Fruit fly (Drosophila melanogaster): Measurements from ENCODE around the gene Nf-YA.

The Nf-YA gene

DNA sequence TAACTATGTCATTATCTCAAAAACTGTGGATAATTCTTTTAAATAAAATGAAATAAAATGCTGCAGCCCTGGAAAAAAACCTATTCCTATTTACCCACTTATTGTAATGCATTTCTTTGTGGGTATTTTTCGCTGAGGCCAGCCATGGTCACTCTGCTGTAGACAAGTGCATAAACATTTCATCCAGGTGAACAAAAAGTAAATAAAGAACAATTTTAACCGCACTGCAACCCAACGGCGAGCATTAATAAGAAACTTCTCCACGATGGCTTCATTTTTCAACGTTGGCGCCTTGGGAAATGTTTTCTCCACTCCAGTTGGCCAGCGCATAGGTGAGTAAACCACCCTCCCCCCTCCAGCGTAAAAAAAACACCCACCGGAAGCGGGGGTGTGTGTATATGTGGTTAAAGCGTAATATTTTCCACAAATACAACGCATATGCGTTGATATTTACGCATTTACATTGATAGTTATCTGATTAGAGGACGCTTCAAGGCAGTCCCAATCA lies 4.7 kb upstream of the Nf-YA start, which contains the start of gene CG3529:
TSS of gene CG3529 (plus strand) at position 134 of the 508 bp plus-strand sequence.
- TF ChIP-seq ovo (GFP tag; optimal IDR thresholded peaks at IDR 0.05): peak; percentile 31
- peak; percentile 51 for TF ChIP-seq Mnt (GFP tag; optimal IDR thresholded peaks at IDR 0.05)
- no peak for TF ChIP-seq CG7045 (GFP tag; optimal IDR thresholded peaks at IDR 0.05)
- peak; percentile 37 for TF ChIP-seq CG12768 (GFP tag; optimal IDR thresholded peaks at IDR 0.05)
- TF ChIP-seq CG1620 (GFP tag; optimal IDR thresholded peaks at IDR 0.05): no peak
- TF ChIP-seq Hr96 (GFP tag; optimal IDR thresholded peaks at IDR 0.05): peak; percentile 43
- peak; percentile 45 for TF ChIP-seq CG14711 (tag; optimal IDR thresholded peaks at IDR 0.05)
- TF ChIP-seq cnc (optimal IDR thresholded peaks at IDR 0.05): no peak
- TF ChIP-seq toe (GFP tag; optimal IDR thresholded peaks at IDR 0.05): peak; percentile 57
- peak; percentile 35 for TF ChIP-seq pad (GFP tag; optimal IDR thresholded peaks at IDR 0.05)
- TF ChIP-seq CG11617 (GFP tag; optimal IDR thresholded peaks at IDR 0.05): peak; percentile 42
- peak; percentile 29 for TF ChIP-seq CG33017 (tag; optimal IDR thresholded peaks at IDR 0.05)
- peak; percentile 30 for TF ChIP-seq CG7101 (tag; optimal IDR thresholded peaks at IDR 0.05)
- no peak for TF ChIP-seq kay (GFP tag; ENCODE audit: borderline replicate concordance)
- TF ChIP-seq Crg-1 (GFP tag; optimal IDR thresholded peaks at IDR 0.05): peak; percentile 34
- TF ChIP-seq bab1 (GFP tag; optimal IDR thresholded peaks at IDR 0.05): peak; percentile 42
- peak; percentile 36 for TF ChIP-seq cic (GFP tag; optimal IDR thresholded peaks at IDR 0.05)

DNA sequence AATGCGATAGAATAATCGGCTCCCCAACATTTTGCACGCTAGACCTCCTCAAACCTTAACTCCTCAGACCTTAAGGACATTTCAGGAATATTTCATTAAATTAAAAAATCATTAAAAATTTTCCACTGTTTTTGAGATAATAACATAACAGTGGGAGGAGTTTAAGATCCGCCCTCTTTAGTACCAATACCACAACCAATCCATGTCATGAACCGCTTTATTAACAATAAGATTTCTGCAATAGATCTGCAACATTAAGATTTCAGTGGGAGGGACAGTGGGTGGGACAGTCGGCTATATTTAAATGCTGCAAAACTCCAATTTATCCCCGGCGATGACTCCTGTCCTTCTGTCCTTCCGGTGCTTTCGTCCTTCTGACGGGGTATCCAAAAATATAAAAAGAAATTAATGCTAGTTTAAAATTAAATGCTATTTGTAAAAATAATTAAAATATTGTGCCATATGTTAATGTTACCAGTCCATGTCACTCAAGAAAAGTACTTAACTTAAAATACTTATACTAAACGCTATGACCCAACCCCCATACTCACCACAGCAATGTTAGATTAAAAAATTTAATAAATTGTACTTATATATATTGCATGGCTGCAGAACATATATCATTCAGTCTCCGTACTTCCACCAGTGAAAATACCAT lies 687 bp upstream of the Nf-YA start, which contains the start of gene Srg3:
TSS of gene Srg3 (plus strand) at position 608 of the 658 bp plus-strand sequence.
- no peak for TF ChIP-seq cic (GFP tag; optimal IDR thresholded peaks at IDR 0.05)
- peak; percentile 27 for TF ChIP-seq CG12768 (GFP tag; optimal IDR thresholded peaks at IDR 0.05)

DNA sequence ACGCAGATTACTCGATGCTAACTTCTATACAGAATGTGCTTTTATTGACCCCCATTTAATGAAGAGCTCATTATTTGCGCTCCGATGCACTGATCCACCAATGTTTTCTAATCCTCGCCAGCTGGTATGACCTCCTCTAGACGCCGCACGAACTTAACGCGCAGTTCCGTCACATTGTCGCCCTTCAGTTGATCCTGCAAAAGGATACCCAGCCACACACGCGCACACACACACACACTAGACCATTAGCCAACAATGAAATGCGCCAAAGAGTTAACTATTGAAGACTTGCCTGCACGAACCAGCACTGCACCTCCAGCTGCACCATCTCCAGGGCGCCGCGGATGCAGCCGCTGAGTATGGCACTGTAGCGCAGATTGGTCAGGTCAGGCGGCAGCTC lies 3.2 kb downstream of the Nf-YA start:
- TF ChIP-seq CG7045 (GFP tag; optimal IDR thresholded peaks at IDR 0.05) (no peak), cnc (optimal IDR thresholded peaks at IDR 0.05) (no peak), ovo (GFP tag; optimal IDR thresholded peaks at IDR 0.05) (no peak), pad (GFP tag; optimal IDR thresholded peaks at IDR 0.05) (no peak), CG14711 (tag; optimal IDR thresholded peaks at IDR 0.05) (no peak), CG1620 (GFP tag; optimal IDR thresholded peaks at IDR 0.05) (no peak), Crg-1 (GFP tag; optimal IDR thresholded peaks at IDR 0.05) (no peak), Mnt (GFP tag; optimal IDR thresholded peaks at IDR 0.05) (no peak), bab1 (GFP tag; optimal IDR thresholded peaks at IDR 0.05) (no peak), CG12768 (GFP tag; optimal IDR thresholded peaks at IDR 0.05) (no peak), tj (GFP tag; optimal IDR thresholded peaks at IDR 0.05) (no peak), CG33017 (tag; optimal IDR thresholded peaks at IDR 0.05) (no peak), toe (GFP tag; optimal IDR thresholded peaks at IDR 0.05) (no peak), CG7101 (tag; optimal IDR thresholded peaks at IDR 0.05) (no peak), cic (GFP tag; optimal IDR thresholded peaks at IDR 0.05) (no peak)

DNA sequence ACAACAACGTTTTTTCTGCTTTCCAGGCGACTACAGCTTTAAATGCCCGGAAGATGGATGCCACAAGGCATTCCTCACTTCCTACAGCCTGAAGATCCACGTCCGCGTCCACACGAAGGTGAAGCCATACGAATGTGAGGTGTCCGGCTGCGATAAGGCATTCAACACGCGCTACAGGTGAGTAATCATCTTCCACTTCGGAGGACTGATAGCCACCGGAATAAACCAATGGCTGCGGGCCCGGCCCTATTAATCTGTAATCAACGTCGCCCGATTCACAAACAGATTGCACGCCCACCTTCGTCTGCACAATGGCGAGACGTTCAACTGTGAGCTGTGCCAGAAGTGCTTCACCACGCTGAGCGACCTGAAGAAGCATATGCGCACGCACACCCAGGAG lies 6.2 kb downstream of the Nf-YA start:
- no peak for TF ChIP-seq cnc (optimal IDR thresholded peaks at IDR 0.05)
- peak; percentile 12 for TF ChIP-seq Mnt (GFP tag; optimal IDR thresholded peaks at IDR 0.05)

DNA sequence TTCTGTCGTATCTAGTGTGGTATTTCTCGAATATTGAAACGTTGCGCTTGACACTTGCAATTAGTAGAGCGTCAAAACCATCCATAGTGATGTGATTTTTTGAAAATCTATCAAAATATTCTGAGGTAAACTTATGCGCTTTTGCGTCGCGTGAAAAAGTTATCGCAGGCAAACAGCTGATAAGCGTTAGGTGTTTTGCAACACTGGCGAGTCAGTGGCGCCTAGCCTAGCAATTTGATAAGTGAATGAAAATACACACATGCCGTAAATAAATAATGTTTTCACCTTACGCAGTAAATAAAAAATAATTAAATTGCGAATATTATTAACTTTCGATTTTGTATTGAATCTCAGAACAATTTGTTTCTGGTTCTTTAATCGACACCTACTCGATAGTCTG lies 6.8 kb downstream of the Nf-YA start, which contains the start of gene CG42526:
TSS of gene CG42526 (minus strand) at position 85 of the 400 bp plus-strand sequence.
- TF ChIP-seq Hr96 (GFP tag; optimal IDR thresholded peaks at IDR 0.05): peak; percentile 39
- TF ChIP-seq CG7101 (tag; optimal IDR thresholded peaks at IDR 0.05): peak; percentile 62
- TF ChIP-seq bab1 (GFP tag; optimal IDR thresholded peaks at IDR 0.05): peak; percentile 41
- peak; percentile 43 for TF ChIP-seq CG11617 (GFP tag; optimal IDR thresholded peaks at IDR 0.05)
- TF ChIP-seq Crg-1 (GFP tag; optimal IDR thresholded peaks at IDR 0.05): no peak
- no peak for TF ChIP-seq CG5204 (GFP tag; optimal IDR thresholded peaks at IDR 0.05)
- peak; percentile 4 for TF ChIP-seq CG12768 (GFP tag; optimal IDR thresholded peaks at IDR 0.05)
- TF ChIP-seq CG7045 (GFP tag; optimal IDR thresholded peaks at IDR 0.05): no peak
- no peak for TF ChIP-seq kay (GFP tag; ENCODE audit: borderline replicate concordance)
- TF ChIP-seq cic (GFP tag; optimal IDR thresholded peaks at IDR 0.05): peak; percentile 50
- peak; percentile 17 for TF ChIP-seq Mnt (GFP tag; optimal IDR thresholded peaks at IDR 0.05)
- no peak for TF ChIP-seq toe (GFP tag; optimal IDR thresholded peaks at IDR 0.05)
- TF ChIP-seq CG1620 (GFP tag; optimal IDR thresholded peaks at IDR 0.05): no peak
- TF ChIP-seq pad (GFP tag; optimal IDR thresholded peaks at IDR 0.05): peak; percentile 26
- no peak for TF ChIP-seq Clk (GFP tag; optimal IDR thresholded peaks at IDR 0.05)
- TF ChIP-seq CG14711 (tag; optimal IDR thresholded peaks at IDR 0.05): peak; percentile 36
- TF ChIP-seq cnc (optimal IDR thresholded peaks at IDR 0.05): no peak

DNA sequence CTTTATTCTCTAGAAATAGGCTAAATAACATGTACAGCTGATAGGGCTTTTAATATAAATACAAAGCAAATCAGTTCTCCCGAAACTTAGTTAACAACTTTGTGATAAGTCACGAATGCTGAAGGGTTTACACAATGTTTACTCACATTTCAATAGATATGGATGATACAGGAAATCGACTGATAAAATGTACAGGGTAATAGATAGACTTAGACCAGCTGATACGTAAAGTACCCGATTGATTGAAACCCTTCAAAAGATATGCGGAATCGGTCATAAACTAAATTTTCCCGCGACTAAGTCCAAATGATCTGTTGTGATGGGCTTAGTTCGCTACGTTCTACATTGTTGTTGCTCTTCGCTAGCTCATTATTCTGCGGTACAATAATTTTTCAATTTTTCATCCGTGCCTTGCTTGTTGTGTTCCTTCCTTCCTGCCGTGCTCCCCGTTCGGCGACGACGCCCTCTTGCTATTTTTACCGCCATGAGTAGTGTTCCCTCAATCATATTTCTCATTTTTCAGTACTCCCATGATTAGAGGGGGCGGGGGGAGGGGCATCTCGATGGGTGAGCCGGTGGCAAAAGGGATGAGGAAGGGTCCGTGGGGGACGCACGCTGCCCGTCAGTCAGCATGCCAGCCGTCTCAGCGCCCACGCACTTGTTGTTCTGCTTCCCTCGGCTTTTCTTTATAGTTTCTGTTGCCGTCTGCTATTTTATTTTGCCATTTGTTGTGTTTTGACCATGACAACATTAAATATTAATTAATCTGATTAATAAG lies 9.1 kb downstream of the Nf-YA start:
- no peak for TF ChIP-seq CG5204 (GFP tag; optimal IDR thresholded peaks at IDR 0.05)
- peak; percentile 11 for TF ChIP-seq Crg-1 (GFP tag; optimal IDR thresholded peaks at IDR 0.05)
- no peak for TF ChIP-seq tj (GFP tag; optimal IDR thresholded peaks at IDR 0.05)
- TF ChIP-seq cic (GFP tag; optimal IDR thresholded peaks at IDR 0.05): peak; percentile 25
- no peak for TF ChIP-seq bab1 (GFP tag; optimal IDR thresholded peaks at IDR 0.05)
- TF ChIP-seq CG14711 (tag; optimal IDR thresholded peaks at IDR 0.05): no peak
- no peak for TF ChIP-seq pad (GFP tag; optimal IDR thresholded peaks at IDR 0.05)
- no peak for TF ChIP-seq CG1620 (GFP tag; optimal IDR thresholded peaks at IDR 0.05)
- no peak for TF ChIP-seq ovo (GFP tag; optimal IDR thresholded peaks at IDR 0.05)
- TF ChIP-seq kay (GFP tag; ENCODE audit: borderline replicate concordance): no peak
- no peak for TF ChIP-seq toe (GFP tag; optimal IDR thresholded peaks at IDR 0.05)
- TF ChIP-seq CG12768 (GFP tag; optimal IDR thresholded peaks at IDR 0.05): no peak
- TF ChIP-seq CG7101 (tag; optimal IDR thresholded peaks at IDR 0.05): no peak
- no peak for TF ChIP-seq CG33017 (tag; optimal IDR thresholded peaks at IDR 0.05)
